Worm (Caenorhabditis elegans) whole organism, L3 larva: ENCODE data around the gene F13H8.5.

Source experiments
- R02D3.7 ChIP-seq: fragments of 150-350 bp; optimal IDR thresholded peaks from 2 replicates; lab custom pipeline; 2014; ENCODE audit warnings: missing biosample characterization, missing genetic modification characterization
- ama-1 ChIP-seq: fragments of 150-350 bp; optimal IDR thresholded peaks from 2 replicates; lab custom pipeline; 2018
- ceh-16 ChIP-seq: sonication (generic microtip); optimal IDR thresholded peaks from 2 replicates; lab custom pipeline; 2017; ENCODE audit warnings: missing biosample characterization, missing genetic modification characterization
- ceh-82 ChIP-seq: fragments of 150-350 bp; optimal IDR thresholded peaks from 2 replicates; lab custom pipeline; 2014; ENCODE audit warnings: missing biosample characterization, missing genetic modification characterization
- ceh-9 ChIP-seq: sonication (generic microtip); optimal IDR thresholded peaks from 2 replicates; lab custom pipeline; 2018; ENCODE audit warnings: missing biosample characterization, missing genetic modification characterization
- daf-12 ChIP-seq: fragments of 150-350 bp; optimal IDR thresholded peaks from 2 replicates; lab custom pipeline; 2014; ENCODE audit warnings: missing biosample characterization, missing genetic modification reagents, missing genetic modification characterization
- egl-27 ChIP-seq: sonication (generic microtip); optimal IDR thresholded peaks from 4 replicates; lab custom pipeline; 2017; ENCODE audit warnings: missing biosample characterization, missing genetic modification reagents, missing genetic modification characterization
- egl-5 ChIP-seq: fragments of 150-350 bp; optimal IDR thresholded peaks from 2 replicates; lab custom pipeline; 2017; ENCODE audit warnings: missing biosample characterization, missing genetic modification reagents, missing genetic modification characterization, inconsistent platforms
- elt-1 ChIP-seq: fragments of 150-350 bp; optimal IDR thresholded peaks from 2 replicates; lab custom pipeline; 2014; ENCODE audit warnings: missing biosample characterization, missing genetic modification characterization
- elt-2 ChIP-seq: sonication (generic microtip); optimal IDR thresholded peaks from 2 replicates; lab custom pipeline; 2016; ENCODE audit warnings: missing genetic modification reagents, mild to moderate bottlenecking, missing genetic modification characterization, missing compliant biosample characterization
- elt-3 ChIP-seq, 3 experiments: fragments of 150-350 bp in 1 of 3; sonication (generic microtip) in 2 of 3; optimal IDR thresholded peaks; 2 replicates in 2 of 3; 4 replicates in 1 of 3; lab custom pipeline; 2014 to 2017; ENCODE audit warnings: missing biosample characterization in 3 of 3, missing genetic modification characterization in 3 of 3
- eor-1 ChIP-seq, 2 experiments: fragments of 150-350 bp; optimal IDR thresholded peaks; 2 replicates each; lab custom pipeline; 2014 to 2018; ENCODE audit warnings: missing biosample characterization in 2 of 2, missing genetic modification characterization in 2 of 2
- fkh-10 ChIP-seq: sonication (generic microtip); optimal IDR thresholded peaks from 2 replicates; lab custom pipeline; 2017; ENCODE audit warnings: missing biosample characterization, missing genetic modification reagents, missing genetic modification characterization
- fkh-2 ChIP-seq: fragments of 150-350 bp; optimal IDR thresholded peaks from 2 replicates; lab custom pipeline; 2014; ENCODE audit warnings: missing biosample characterization, missing genetic modification reagents, missing genetic modification characterization
- fos-1 ChIP-seq: fragments of 150-350 bp; optimal IDR thresholded peaks from 2 replicates; lab custom pipeline; 2014; ENCODE audit warnings: missing biosample characterization, missing genetic modification characterization
- jun-1 ChIP-seq: fragments of 150-350 bp; optimal IDR thresholded peaks from 2 replicates; lab custom pipeline; 2014; ENCODE audit warnings: missing biosample characterization, missing genetic modification reagents, missing genetic modification characterization
- lin-15B ChIP-seq: fragments of 150-350 bp; optimal IDR thresholded peaks from 2 replicates; lab custom pipeline; 2014; ENCODE audit warnings: missing biosample characterization, missing genetic modification characterization
- lin-39 ChIP-seq: fragments of 150-350 bp; optimal IDR thresholded peaks from 2 replicates; lab custom pipeline; 2018; ENCODE audit warnings: missing biosample characterization, missing genetic modification reagents, missing genetic modification characterization
- mdl-1 ChIP-seq: fragments of 150-350 bp; optimal IDR thresholded peaks from 2 replicates; lab custom pipeline; 2014; ENCODE audit warnings: missing biosample characterization, missing genetic modification characterization
- mml-1 ChIP-seq: fragments of 150-350 bp; sonication (generic microtip); optimal IDR thresholded peaks from 3 replicates; lab custom pipeline; 2014; ENCODE audit warnings: missing biosample characterization, missing genetic modification characterization
- nfya-1 ChIP-seq: sonication (generic microtip); optimal IDR thresholded peaks from 2 replicates; lab custom pipeline; 2017; ENCODE audit warnings: missing genetic modification characterization, mild to moderate bottlenecking, missing compliant biosample characterization, antibody characterized with exemption, moderate library complexity; ENCODE audit not compliant: insufficient read depth
- nhr-12 ChIP-seq: fragments of 150-350 bp; optimal IDR thresholded peaks from 2 replicates; lab custom pipeline; 2014; ENCODE audit warnings: missing biosample characterization, missing genetic modification characterization
- nhr-23 ChIP-seq: fragments of 150-350 bp; optimal IDR thresholded peaks from 2 replicates; lab custom pipeline; 2014; ENCODE audit warnings: missing biosample characterization, missing genetic modification reagents, missing genetic modification characterization
- nhr-237 ChIP-seq: fragments of 150-350 bp; optimal IDR thresholded peaks from 2 replicates; lab custom pipeline; 2014; ENCODE audit warnings: missing biosample characterization, missing genetic modification characterization
- nhr-25 ChIP-seq: sonication (generic microtip); optimal IDR thresholded peaks from 2 replicates; lab custom pipeline; 2017; ENCODE audit warnings: missing biosample characterization, missing genetic modification characterization
- nhr-28 ChIP-seq: fragments of 150-350 bp; optimal IDR thresholded peaks from 2 replicates; lab custom pipeline; 2014; ENCODE audit warnings: missing biosample characterization, missing genetic modification characterization
- nhr-43 ChIP-seq: sonication (generic microtip); optimal IDR thresholded peaks from 2 replicates; lab custom pipeline; 2016; ENCODE audit warnings: mild to moderate bottlenecking, missing genetic modification characterization, missing compliant biosample characterization; ENCODE audit not compliant: poor library complexity, severe bottlenecking
- pha-4 ChIP-seq: fragments of 150-350 bp; optimal IDR thresholded peaks from 2 replicates; lab custom pipeline; 2014; ENCODE audit warnings: missing biosample characterization, missing genetic modification reagents, missing genetic modification characterization
- pqm-1 ChIP-seq: fragments of 150-350 bp; optimal IDR thresholded peaks from 2 replicates; lab custom pipeline; 2017; ENCODE audit warnings: missing biosample characterization, missing genetic modification characterization, inconsistent platforms
- sea-2 ChIP-seq: fragments of 150-350 bp; sonication (generic microtip); optimal IDR thresholded peaks from 4 replicates; lab custom pipeline; 2014; ENCODE audit warnings: missing biosample characterization, missing genetic modification reagents, missing genetic modification characterization
- skn-1 ChIP-seq: fragments of 150-350 bp; optimal IDR thresholded peaks from 2 replicates; lab custom pipeline; 2014; ENCODE audit warnings: missing biosample characterization, missing genetic modification characterization
- tbx-2 ChIP-seq: sonication (generic microtip); optimal IDR thresholded peaks from 2 replicates; lab custom pipeline; 2016; ENCODE audit warnings: mild to moderate bottlenecking, missing genetic modification characterization, missing compliant biosample characterization
- unc-39 ChIP-seq: sonication (generic microtip); optimal IDR thresholded peaks from 4 replicates; lab custom pipeline; 2017; ENCODE audit warnings: missing biosample characterization, missing genetic modification characterization
- unc-62 ChIP-seq: fragments of 150-350 bp; sonication (generic microtip); optimal IDR thresholded peaks from 4 replicates; lab custom pipeline; 2014; ENCODE audit warnings: missing biosample characterization, missing genetic modification reagents, missing genetic modification characterization
- ztf-11 ChIP-seq: fragments of 150-350 bp; optimal IDR thresholded peaks from 2 replicates; lab custom pipeline; 2014; ENCODE audit warnings: missing biosample characterization, missing genetic modification characterization
- ztf-4 ChIP-seq: fragments of 150-350 bp; optimal IDR thresholded peaks from 2 replicates; lab custom pipeline; 2014; ENCODE audit warnings: missing biosample characterization, missing genetic modification characterization

The F13H8.5 gene

DNA sequence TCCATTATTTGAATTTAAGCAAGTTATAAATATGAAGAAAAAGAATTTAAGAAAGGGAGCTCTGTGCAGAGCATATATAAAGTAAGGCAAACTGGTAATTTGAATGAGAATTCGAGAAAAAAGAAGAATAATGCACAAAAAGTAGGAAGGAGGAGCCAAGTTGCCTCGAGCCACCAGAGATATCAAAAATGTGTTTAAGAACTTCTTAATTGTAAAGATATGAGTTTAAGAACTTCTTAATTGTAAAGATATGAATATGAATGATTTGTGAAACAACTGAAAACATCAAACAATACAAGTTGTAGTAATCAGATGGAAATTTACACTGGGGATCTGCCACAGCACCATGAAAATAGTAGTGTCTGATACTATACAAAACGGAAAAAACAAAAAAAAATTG lies 30.9 kb upstream of the F13H8.5 start, which contains the start of gene F13H8.6:
Gene F13H8.6, minus strand, starts transcription at position 101 of the 400 bp plus-strand sequence.
- TF ChIP-seq nhr-28 (tag; lab: Kevin White, UChicago): no peak
- TF ChIP-seq jun-1 (tag; lab: Kevin White, UChicago): no peak
- no peak for TF ChIP-seq ztf-11 (tag; lab: Kevin White, UChicago)
- TF ChIP-seq ceh-9: no peak
- no peak for TF ChIP-seq ceh-16 (tag; lab: Kevin White, UChicago)
- TF ChIP-seq R02D3.7 (tag; lab: Kevin White, UChicago): no peak
- no peak for TF ChIP-seq mml-1 (tag; lab: Kevin White, UChicago)
- no peak for TF ChIP-seq sea-2 (GFP tag; lab: Kevin White, UChicago)
- no peak for TF ChIP-seq fos-1 (tag; lab: Kevin White, UChicago)
- TF ChIP-seq egl-27 (tag; lab: Kevin White, UChicago): no peak
- TF ChIP-seq elt-2 (tag; lab: Kevin White, UChicago): no peak
- TF ChIP-seq nhr-43 (tag; lab: Kevin White, UChicago): no peak
- TF ChIP-seq eor-1 (tag; optimal IDR thresholded peaks at IDR 0.05; lab: Kevin White, UChicago): no peak
- TF ChIP-seq tbx-2 (tag; lab: Kevin White, UChicago): no peak
- no peak for TF ChIP-seq pha-4
- TF ChIP-seq nhr-25 (tag; lab: Kevin White, UChicago): no peak
- TF ChIP-seq fkh-2 (tag; lab: Kevin White, UChicago): no peak
- no peak for TF ChIP-seq ceh-82 (tag; lab: Kevin White, UChicago)
- no peak for TF ChIP-seq unc-39 (tag; lab: Kevin White, UChicago)
- no peak for TF ChIP-seq nfya-1

DNA sequence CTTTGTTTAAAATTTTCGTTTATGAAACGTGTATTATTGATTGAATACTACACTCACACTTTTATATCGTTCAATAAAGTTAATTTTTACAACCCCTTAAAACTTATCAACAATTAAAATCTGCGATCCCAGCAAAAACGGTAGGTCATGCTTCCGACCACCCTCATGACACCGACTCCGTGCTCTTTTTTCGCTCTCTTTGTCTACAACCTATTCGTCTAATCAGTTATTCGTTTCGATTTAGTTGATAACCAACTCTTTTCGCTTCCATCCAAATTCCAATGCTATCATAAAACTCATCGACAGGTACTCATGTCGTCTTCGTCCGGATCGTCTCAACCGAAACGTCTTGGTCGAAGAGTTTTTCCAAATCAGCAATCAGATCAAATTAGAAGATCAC lies 27.1 kb upstream of the F13H8.5 start, which contains the start of gene F13H8.1:
Gene F13H8.1, plus strand, starts transcription at position 311 of the 400 bp plus-strand sequence.
- no peak for TF ChIP-seq nhr-12 (tag; lab: Kevin White, UChicago)
- peak; percentile 61 for TF ChIP-seq pqm-1
- TF ChIP-seq R02D3.7 (tag; lab: Kevin White, UChicago): no peak
- TF ChIP-seq mdl-1 (tag; lab: Kevin White, UChicago): no peak
- TF ChIP-seq pha-4: peak; percentile 14
- TF ChIP-seq elt-2 (tag; lab: Kevin White, UChicago): peak; percentile 88
- peak; percentile 21 for TF ChIP-seq jun-1 (tag; lab: Kevin White, UChicago)
- TF ChIP-seq, all 47 proteins: peak for 4

DNA sequence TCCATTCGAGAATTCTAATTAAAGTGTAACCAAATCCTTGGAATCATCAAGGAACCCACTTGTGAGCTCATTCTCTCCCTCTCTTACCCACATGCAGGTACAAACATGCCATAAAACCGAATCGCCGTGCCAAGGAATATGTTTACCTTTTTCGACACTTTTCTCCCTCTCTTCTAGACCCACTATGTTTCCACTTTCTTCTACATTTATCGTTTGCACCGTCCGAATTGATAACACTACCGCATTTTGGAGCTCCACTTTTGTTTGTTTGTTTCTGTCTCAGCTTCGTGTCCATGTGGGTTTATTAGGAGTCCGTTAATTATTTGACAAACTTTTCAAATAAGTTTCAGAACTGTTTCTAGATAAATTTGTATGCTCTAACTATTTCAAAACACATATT lies 26.0 kb upstream of the F13H8.5 start:
- peak; percentile 66 for TF ChIP-seq elt-2 (tag; lab: Kevin White, UChicago)
- no peak for TF ChIP-seq unc-62 (GFP tag; lab: Kevin White, UChicago)
- no peak for TF ChIP-seq R02D3.7 (tag; lab: Kevin White, UChicago)
- no peak for TF ChIP-seq daf-12 (tag; lab: Kevin White, UChicago)
- TF ChIP-seq ama-1 (lab: Kevin White, UChicago): no peak
- TF ChIP-seq nhr-23 (tag; lab: Kevin White, UChicago): no peak
- TF ChIP-seq ztf-4 (tag; lab: Kevin White, UChicago): no peak
- TF ChIP-seq pha-4: peak; percentile 9
- TF ChIP-seq pqm-1: peak; percentile 68
- TF ChIP-seq fkh-10 (GFP tag; lab: Kevin White, UChicago): no peak
- peak; percentile 17 for TF ChIP-seq lin-15B (tag; lab: Kevin White, UChicago)

DNA sequence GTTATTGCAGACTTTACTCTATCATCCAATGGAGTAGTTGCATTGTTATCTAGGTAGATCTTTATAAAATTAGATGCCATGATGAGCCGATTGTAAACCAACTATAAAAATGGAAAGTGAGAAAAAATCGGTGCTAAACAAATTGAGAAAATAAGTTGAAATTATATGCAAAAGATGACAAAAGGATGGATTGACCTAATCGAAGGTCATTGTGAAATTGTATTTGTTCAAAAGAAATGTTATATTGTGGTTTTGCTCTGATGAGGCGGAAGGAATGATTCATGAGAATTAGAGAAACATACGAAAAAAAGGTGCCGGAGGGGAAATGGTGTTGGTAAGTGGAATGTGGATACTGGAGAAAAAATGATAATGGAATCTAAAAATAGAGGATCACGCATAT lies 25.1 kb upstream of the F13H8.5 start, which contains the start of gene scly-1:
Gene scly-1, minus strand, starts transcription at position 101 of the 400 bp plus-strand sequence.
- TF ChIP-seq nhr-25 (tag; lab: Kevin White, UChicago): no peak
- no peak for TF ChIP-seq egl-5 (tag; lab: Kevin White, UChicago)
- TF ChIP-seq lin-39: no peak
- TF ChIP-seq pqm-1: no peak
- TF ChIP-seq nhr-237: no peak
- TF ChIP-seq ztf-11 (tag; lab: Kevin White, UChicago): no peak
- TF ChIP-seq elt-3 (tag; optimal IDR thresholded peaks at IDR 0.05; lab: Kevin White, UChicago): no peak
- TF ChIP-seq tbx-2 (tag; lab: Kevin White, UChicago): no peak
- no peak for TF ChIP-seq unc-62 (GFP tag; lab: Kevin White, UChicago)
- TF ChIP-seq elt-1: no peak
- TF ChIP-seq skn-1: no peak
- TF ChIP-seq eor-1 (tag; optimal IDR thresholded peaks at IDR 0.05; lab: Kevin White, UChicago): no peak
- TF ChIP-seq, all 47 proteins: peak for 0
